Fruit fly (Drosophila melanogaster): ENCODE measurements around the gene Atet.
A peak's percentile ranks its signal among the peaks of the same experiment; 100 is the strongest.

The Atet gene

dm6 chr2L:4346619-4347310 lies 13.1 kb downstream of the Atet start (continued):
- TF ChIP-seq CG30403 (GFP tag; optimal IDR thresholded peaks at IDR 0.05) (no peak), CG10543 (GFP tag; optimal IDR thresholded peaks at IDR 0.05) (peak; percentile 76), cg (GFP tag; optimal IDR thresholded peaks at IDR 0.05) (peak; percentile 59), sens (GFP tag) (peak; percentile 30), CG18599 (GFP tag; optimal IDR thresholded peaks at IDR 0.05) (no peak), Spps (tag; optimal IDR thresholded peaks at IDR 0.05) (no peak), CG4854 (GFP tag; optimal IDR thresholded peaks at IDR 0.05) (no peak), bbx (GFP tag; IDR thresholded peaks at IDR 0.05; ENCODE audit: partially characterized antibody) (peak; percentile 60), wor (GFP tag; IDR thresholded peaks at IDR 0.05) (no peak), Hr51 (GFP tag; optimal IDR thresholded peaks at IDR 0.05) (peak in 1 of 2 experiments; percentile 42), Adf1 (GFP tag; IDR thresholded peaks at IDR 0.05) (no peak), Nf-YC (tag; optimal IDR thresholded peaks at IDR 0.05) (peak; percentile 62), Neu2 (GFP tag; optimal IDR thresholded peaks at IDR 0.05; ENCODE audit: borderline replicate concordance) (peak; percentile 51), CG31365 (tag; optimal IDR thresholded peaks at IDR 0.05) (no peak), BtbVII (GFP tag; optimal IDR thresholded peaks at IDR 0.05) (no peak), twi (tag; optimal IDR thresholded peaks at IDR 0.05) (peak; percentile 40), fd102C (GFP tag; optimal IDR thresholded peaks at IDR 0.05) (no peak), Pdp1 (GFP tag; optimal IDR thresholded peaks at IDR 0.05) (peak in 1 of 2 experiments; percentile 84), ERR (GFP tag; optimal IDR thresholded peaks at IDR 0.05) (no peak), Hey (tag; optimal IDR thresholded peaks at IDR 0.05) (peak; percentile 33), CG17328 (GFP tag; IDR thresholded peaks at IDR 0.05) (no peak), oc (tag; optimal IDR thresholded peaks at IDR 0.05) (peak; percentile 65), bigmax (GFP tag; optimal IDR thresholded peaks at IDR 0.05) (no peak), Deaf1 (tag; optimal IDR thresholded peaks at IDR 0.05) (peak; percentile 58), pnt (GFP tag; optimal IDR thresholded peaks at IDR 0.05) (no peak), B-H1 (GFP tag; IDR thresholded peaks at IDR 0.05) (no peak), Lim3 (GFP tag; IDR thresholded peaks at IDR 0.05) (no peak), CG6813 (GFP tag; optimal IDR thresholded peaks at IDR 0.05) (no peak), chn (GFP tag; optimal IDR thresholded peaks at IDR 0.05) (peak; percentile 33), CG4424 (GFP tag; optimal IDR thresholded peaks at IDR 0.05) (no peak), CG1529 (GFP tag; optimal IDR thresholded peaks at IDR 0.05) (no peak), Drgx (GFP tag; IDR thresholded peaks at IDR 0.05) (peak; percentile 83), CG16815 (GFP tag; optimal IDR thresholded peaks at IDR 0.05) (no peak)

dm6 chr2L:4348545-4348944 lies 14.8 kb downstream of the Atet start:
- TF ChIP-seq CG6175 (GFP tag; IDR thresholded peaks at IDR 0.05) (no peak), wor (GFP tag; IDR thresholded peaks at IDR 0.05) (no peak), sens (GFP tag) (peak; percentile 20), nmo (GFP tag; optimal IDR thresholded peaks at IDR 0.05) (peak; percentile 2), CG7357 (GFP tag; IDR thresholded peaks at IDR 0.05) (0 out of 3 replicates have a peak, but pooled peaks have one; percentile 8), CG10979 (tag; optimal IDR thresholded peaks at IDR 0.05) (peak; percentile 38), Oli (tag; optimal IDR thresholded peaks at IDR 0.05) (peak; percentile 17), abd-A (tag; optimal IDR thresholded peaks at IDR 0.05) (no peak), Trl (optimal IDR thresholded peaks at IDR 0.05) (no peak), Trl (GFP tag; optimal IDR thresholded peaks at IDR 0.05) (no peak), Med (GFP tag) (peak; percentile 8), ap (GFP tag; IDR thresholded peaks at IDR 0.05) (0 out of 2 replicates have a peak, but pooled peaks have one; percentile 12), prd (optimal IDR thresholded peaks at IDR 0.05) (no peak), prd (GFP tag; IDR thresholded peaks at IDR 0.05) (0 out of 3 replicates have a peak, but pooled peaks have one; percentile 11), CG13296 (GFP tag; optimal IDR thresholded peaks at IDR 0.05) (no peak), az2 (GFP tag; optimal IDR thresholded peaks at IDR 0.05) (peak; percentile 11), sob (GFP tag; IDR thresholded peaks at IDR 0.05) (no peak), grn (GFP tag; optimal IDR thresholded peaks at IDR 0.05) (no peak), Ets65A (GFP tag) (peak; percentile 82), CG7839 (tag; optimal IDR thresholded peaks at IDR 0.05) (peak; percentile 0), CG18262 (tag; optimal IDR thresholded peaks at IDR 0.05) (peak; percentile 11)

Measured in whole organism, embryonic.